Fruit fly (Drosophila melanogaster) whole organism, embryonic: ENCODE data around the gene cbt.

Experiments
- ATbp ChIP-seq: fragments of 200-800 bp; sonication (Bioruptor generic); optimal IDR thresholded peaks from 2 replicates; lab custom pipeline; 2017; ENCODE audit warnings: missing biosample characterization, mild to moderate bottlenecking, missing genetic modification characterization, missing genetic modification reagents
- Abd-B ChIP-seq: fragments of 200-800 bp; sonication (Bioruptor generic); optimal IDR thresholded peaks from 2 replicates; lab custom pipeline; 2018; ENCODE audit warnings: missing biosample characterization, mild to moderate bottlenecking, missing genetic modification characterization, moderate library complexity
- Antp ChIP-seq: fragments of 200-800 bp; sonication (Bioruptor generic); optimal IDR thresholded peaks from 3 replicates; lab custom pipeline; 2016; ENCODE audit warnings: missing biosample characterization, missing genetic modification characterization
- CG10366 ChIP-seq: fragments of 200-800 bp; sonication (Bioruptor generic); IDR thresholded peaks from 2 replicates; pipeline ENCODE4 v1.3.6; 2022; ENCODE audit warnings: missing biosample characterization, missing genetic modification characterization
- CG10959 ChIP-seq: fragments of 200-800 bp; sonication (Bioruptor generic); IDR thresholded peaks from 2 replicates; pipeline ENCODE4 v1.3.6; 2022; ENCODE audit warnings: missing biosample characterization, missing genetic modification characterization
- CG12659 ChIP-seq: fragments of 200-800 bp; sonication (Bioruptor generic); optimal IDR thresholded peaks from 3 replicates; lab custom pipeline; 2017; ENCODE audit warnings: mild to moderate bottlenecking, missing biosample characterization, missing genetic modification reagents, missing genetic modification characterization
- CG13123 ChIP-seq: fragments of 200-800 bp; sonication (Bioruptor generic); optimal IDR thresholded peaks from 2 replicates; lab custom pipeline; 2016; ENCODE audit warnings: missing biosample characterization, missing genetic modification characterization
- CG14014 ChIP-seq: fragments of 200-800 bp; sonication (Bioruptor generic); IDR thresholded peaks from 2 replicates; pipeline ENCODE4 v1.3.6; 2022; ENCODE audit warnings: missing biosample characterization, missing genetic modification characterization
- CG16815 ChIP-seq: fragments of 200-800 bp; sonication (Bioruptor generic); optimal IDR thresholded peaks from 3 replicates; lab custom pipeline; 2017; ENCODE audit warnings: missing biosample characterization, mild to moderate bottlenecking, missing genetic modification characterization
- CG18599 ChIP-seq: fragments of 200-800 bp; sonication (Bioruptor generic); optimal IDR thresholded peaks from 3 replicates; lab custom pipeline; 2017; ENCODE audit warnings: missing biosample characterization, missing genetic modification characterization, mild to moderate bottlenecking, moderate library complexity, missing genetic modification reagents
- CG2116 ChIP-seq: fragments of 200-800 bp; sonication (Bioruptor generic); optimal IDR thresholded peaks from 3 replicates; lab custom pipeline; 2018; ENCODE audit warnings: missing biosample characterization, mild to moderate bottlenecking, missing genetic modification characterization
- CG2202 ChIP-seq: fragments of 200-800 bp; sonication (Bioruptor generic); optimal IDR thresholded peaks from 2 replicates; lab custom pipeline; 2018; ENCODE audit warnings: missing biosample characterization, mild to moderate bottlenecking, missing genetic modification characterization
- CG30020 ChIP-seq: fragments of 200-800 bp; optimal IDR thresholded peaks from 2 replicates; lab custom pipeline; 2019; ENCODE audit warnings: missing biosample characterization, mild to moderate bottlenecking, missing genetic modification characterization, moderate library complexity
- CG32767 ChIP-seq: fragments of 200-800 bp; sonication (Bioruptor generic); IDR thresholded peaks from 2 replicates; pipeline ENCODE4 v1.3.6; 2022; ENCODE audit warnings: missing biosample characterization, missing genetic modification characterization
- CG32772 ChIP-seq: fragments of 200-800 bp; sonication (Bioruptor generic); IDR thresholded peaks from 2 replicates; pipeline ENCODE4 v1.3.6; 2022; ENCODE audit warnings: missing biosample characterization, missing genetic modification characterization
- CG3995 ChIP-seq: fragments of 200-800 bp; sonication (Bioruptor generic); optimal IDR thresholded peaks from 3 replicates; lab custom pipeline; 2016; ENCODE audit warnings: missing biosample characterization, missing genetic modification characterization
- CG4820 ChIP-seq: fragments of 200-800 bp; sonication (Bioruptor generic); optimal IDR thresholded peaks from 3 replicates; lab custom pipeline; 2016; ENCODE audit warnings: missing biosample characterization, missing genetic modification characterization
- CG6175 ChIP-seq: fragments of 200-800 bp; sonication (Bioruptor generic); IDR thresholded peaks from 3 replicates; pipeline ENCODE4 v1.3.6; 2022; ENCODE audit warnings: missing biosample characterization, missing genetic modification characterization
- CG6791 ChIP-seq: fragments of 200-800 bp; sonication (Bioruptor generic); IDR thresholded peaks from 3 replicates; pipeline ENCODE4 v1.3.6; 2022; ENCODE audit warnings: missing biosample characterization, missing genetic modification characterization; ENCODE audit not compliant: partially characterized antibody
- CG7372 ChIP-seq: fragments of 200-800 bp; sonication (Bioruptor generic); IDR thresholded peaks from 2 replicates; pipeline ENCODE4 v1.3.6; 2022; ENCODE audit warnings: missing biosample characterization, missing genetic modification characterization
- CG8089 ChIP-seq: fragments of 200-800 bp; sonication (Bioruptor generic); optimal IDR thresholded peaks from 3 replicates; lab custom pipeline; 2016; ENCODE audit warnings: missing biosample characterization, missing genetic modification characterization
- Camta ChIP-seq: fragments of 200-800 bp; sonication (Bioruptor generic); optimal IDR thresholded peaks from 2 replicates; lab custom pipeline; 2016; ENCODE audit warnings: missing biosample characterization, missing genetic modification characterization
- Fer3 ChIP-seq: fragments of 200-800 bp; sonication (Bioruptor generic); optimal IDR thresholded peaks from 2 replicates; lab custom pipeline; 2018; ENCODE audit warnings: missing biosample characterization, mild to moderate bottlenecking, missing genetic modification characterization, moderate library complexity
- Hr78 ChIP-seq, 2 experiments: fragments of 200-800 bp in 1 of 2; fragments of >200 bp in 1 of 2; sonication (Bioruptor generic) in 1 of 2; optimal IDR thresholded peaks; 2 replicates each; lab custom pipeline; 2017 to 2019; ENCODE audit warnings: missing biosample characterization in 2 of 2, missing genetic modification characterization in 2 of 2, mild to moderate bottlenecking in 1 of 2, moderate library complexity in 1 of 2
- Meics ChIP-seq: fragments of 200-800 bp; sonication (Bioruptor generic); optimal IDR thresholded peaks from 2 replicates; lab custom pipeline; 2017; ENCODE audit warnings: missing biosample characterization, mild to moderate bottlenecking, missing genetic modification characterization
- NC2α ChIP-seq: fragments of 200-800 bp; sonication (Bioruptor generic); optimal IDR thresholded peaks from 2 replicates; lab custom pipeline; 2016; ENCODE audit warnings: missing biosample characterization, missing genetic modification characterization
- NFAT ChIP-seq: fragments of 200-800 bp; sonication (Bioruptor generic); IDR thresholded peaks from 2 replicates; pipeline ENCODE4 v1.3.6; 2022; ENCODE audit warnings: missing biosample characterization, missing genetic modification characterization
- Side ChIP-seq: fragments of 200-800 bp; sonication (Bioruptor generic); optimal IDR thresholded peaks from 2 replicates; lab custom pipeline; 2016; ENCODE audit warnings: missing biosample characterization, missing genetic modification characterization
- Sox100B ChIP-seq: fragments of 200-800 bp; sonication (Bioruptor generic); optimal IDR thresholded peaks from 3 replicates; lab custom pipeline; 2018; ENCODE audit warnings: missing biosample characterization, mild to moderate bottlenecking, missing genetic modification characterization
- bowl ChIP-seq: fragments of 200-800 bp; sonication (Bioruptor generic); IDR thresholded peaks from 2 replicates; pipeline ENCODE4 v1.3.6; 2022; ENCODE audit warnings: missing biosample characterization, missing genetic modification characterization
- crol ChIP-seq: fragments of 200-800 bp; sonication (Bioruptor generic); IDR thresholded peaks from 2 replicates; pipeline ENCODE4 v1.3.6; 2022; ENCODE audit warnings: missing biosample characterization, missing genetic modification characterization
- cwo ChIP-seq: fragments of 200-800 bp; sonication (Bioruptor generic); optimal IDR thresholded peaks from 3 replicates; lab custom pipeline; 2017; ENCODE audit warnings: missing biosample characterization, missing genetic modification characterization, mild to moderate bottlenecking, moderate library complexity, missing genetic modification reagents
- dan ChIP-seq: fragments of 200-800 bp; sonication (Bioruptor generic); IDR thresholded peaks from 2 replicates; pipeline ENCODE4 v1.3.6; 2022; ENCODE audit warnings: missing biosample characterization, missing genetic modification characterization
- dysf ChIP-seq: fragments of 200-800 bp; sonication (Bioruptor generic); IDR thresholded peaks from 3 replicates; pipeline ENCODE4 v1.3.6; 2022; ENCODE audit warnings: missing biosample characterization, missing genetic modification characterization
- ems ChIP-seq: fragments of 200-800 bp; sonication (Bioruptor generic); optimal IDR thresholded peaks from 3 replicates; lab custom pipeline; 2016; ENCODE audit warnings: missing biosample characterization, missing genetic modification characterization
- esg ChIP-seq: fragments of 200-800 bp; sonication (Bioruptor generic); conservative IDR thresholded peaks from 2 replicates; pipeline ENCODE4 v1.3.6; 2022; ENCODE audit warnings: missing biosample characterization, missing genetic modification characterization
- gem ChIP-seq: fragments of 200-800 bp; sonication (Bioruptor generic); optimal IDR thresholded peaks from 2 replicates; lab custom pipeline; 2019; ENCODE audit warnings: missing biosample characterization, mild to moderate bottlenecking, missing genetic modification characterization, moderate library complexity
- gfzf ChIP-seq: fragments of 200-800 bp; sonication (Bioruptor generic); optimal IDR thresholded peaks from 2 replicates; lab custom pipeline; 2016; ENCODE audit warnings: missing biosample characterization, mild to moderate bottlenecking, missing genetic modification characterization, moderate library complexity
- kay ChIP-seq: fragments of 200-800 bp; sonication (Bioruptor generic); optimal IDR thresholded peaks from 2 replicates; lab custom pipeline; 2016; ENCODE audit warnings: missing biosample characterization, missing genetic modification characterization
- klu ChIP-seq: fragments of 200-800 bp; sonication (Bioruptor generic); IDR thresholded peaks from 2 replicates; pipeline ENCODE4 v1.3.6; 2022; ENCODE audit warnings: missing biosample characterization, missing genetic modification characterization
- mam ChIP-seq: fragments of 200-800 bp; sonication (Bioruptor generic); optimal IDR thresholded peaks from 3 replicates; lab custom pipeline; 2016; ENCODE audit warnings: missing biosample characterization, missing genetic modification characterization
- mirr ChIP-seq: fragments of 200-800 bp; sonication (Bioruptor generic); optimal IDR thresholded peaks from 3 replicates; lab custom pipeline; 2018; ENCODE audit warnings: missing biosample characterization, mild to moderate bottlenecking, missing genetic modification characterization
- nau ChIP-seq: fragments of 200-800 bp; sonication (Bioruptor generic); optimal IDR thresholded peaks from 3 replicates; lab custom pipeline; 2017; ENCODE audit warnings: missing biosample characterization, mild to moderate bottlenecking, missing genetic modification characterization, missing genetic modification reagents
- onecut ChIP-seq: fragments of 200-800 bp; sonication (Bioruptor generic); IDR thresholded peaks from 2 replicates; pipeline ENCODE4 v1.3.6; 2022; ENCODE audit warnings: missing biosample characterization, missing genetic modification characterization
- peb ChIP-seq: fragments of 200-800 bp; sonication (Bioruptor generic); IDR thresholded peaks from 2 replicates; pipeline ENCODE4 v1.3.6; 2022; ENCODE audit warnings: missing biosample characterization, missing genetic modification characterization
- pho ChIP-seq: fragments of 200-800 bp; sonication (Bioruptor generic); optimal IDR thresholded peaks from 2 replicates; lab custom pipeline; 2016; ENCODE audit warnings: missing biosample characterization, missing genetic modification characterization
- ro ChIP-seq: fragments of 200-800 bp; sonication (Bioruptor generic); IDR thresholded peaks from 2 replicates; pipeline ENCODE4 v1.3.6; 2022; ENCODE audit warnings: missing biosample characterization, missing genetic modification characterization
- sug ChIP-seq: fragments of 200-800 bp; optimal IDR thresholded peaks from 2 replicates; lab custom pipeline; 2019; ENCODE audit warnings: missing biosample characterization, mild to moderate bottlenecking, missing genetic modification characterization, moderate library complexity
- ttk ChIP-seq: fragments of 200-800 bp; sonication (Bioruptor generic); IDR thresholded peaks from 2 replicates; pipeline ENCODE4 v2.1.2; 2022; ENCODE audit warnings: missing biosample characterization, missing genetic modification characterization
- twi ChIP-seq: fragments of 200-800 bp; optimal IDR thresholded peaks from 2 replicates; lab custom pipeline; 2019; ENCODE audit warnings: missing biosample characterization, mild to moderate bottlenecking, missing genetic modification characterization, moderate library complexity
- unpg ChIP-seq: fragments of 200-800 bp; sonication (Bioruptor generic); optimal IDR thresholded peaks from 3 replicates; lab custom pipeline; 2018; ENCODE audit warnings: missing biosample characterization, mild to moderate bottlenecking, missing genetic modification characterization, moderate library complexity

The cbt gene

dm6 chr2L:485825-486240, 6.3 kb upstream of the cbt start (continued):
- TF ChIP-seq bowl (GFP tag; lab: Robert Waterston, UW) (peak; percentile 72), CG18599 (GFP tag; lab: Kevin White, UChicago) (peak; percentile 95), mirr (GFP tag; lab: Kevin White, UChicago) (peak; percentile 93), dysf (GFP tag; lab: Robert Waterston, UW) (peak; percentile 77), CG16815 (GFP tag; lab: Kevin White, UChicago) (peak; percentile 20), gem (tag; lab: Kevin White, UChicago) (peak; percentile 81), Side (GFP tag; lab: Kevin White, UChicago) (peak; percentile 96), Antp (peak; percentile 83), nau (GFP tag; lab: Kevin White, UChicago) (peak; percentile 96), esg (no peak), CG7372 (GFP tag; lab: Robert Waterston, UW) (0 out of 2 replicates have a peak, but pooled peaks have one; percentile 36), CG2116 (GFP tag; lab: Kevin White, UChicago) (peak; percentile 79), Hr78 (GFP tag; optimal IDR thresholded peaks at IDR 0.05; lab: Kevin White, UChicago) (peak in 1 of 2 experiments; percentile 83), ro (GFP tag; lab: Robert Waterston, UW) (peak; percentile 54; the same call in 1 of the 2 replicates), twi (tag; lab: Kevin White, UChicago) (peak; percentile 56), CG8089 (GFP tag; lab: Kevin White, UChicago) (peak; percentile 93), CG14014 (GFP tag; lab: Robert Waterston, UW) (peak; percentile 91; the same call in 1 of the 2 replicates), CG3995 (GFP tag; lab: Kevin White, UChicago) (peak; percentile 62), ttk (GFP tag; lab: Robert Waterston, UW) (peak; percentile 73; the same call in 1 of the 2 replicates), CG30020 (peak; percentile 6), peb (GFP tag; lab: Robert Waterston, UW) (peak; percentile 69; the same call in 1 of the 2 replicates), pho (peak; percentile 80), ATbp (GFP tag; lab: Kevin White, UChicago) (peak; percentile 99), ems (GFP tag; lab: Kevin White, UChicago) (peak; percentile 86), NC2α (peak; percentile 86), onecut (GFP tag; lab: Robert Waterston, UW) (peak; percentile 91), CG13123 (GFP tag; lab: Kevin White, UChicago) (peak; percentile 93), crol (GFP tag; lab: Robert Waterston, UW) (peak; percentile 78; the same call in 1 of the 2 replicates), Sox100B (GFP tag; lab: Kevin White, UChicago) (peak; percentile 92), CG10959 (GFP tag; lab: Robert Waterston, UW) (peak; percentile 70), CG4820 (peak; percentile 71), Abd-B (GFP tag; lab: Kevin White, UChicago) (no peak), CG6175 (peak; percentile 56; the same call in 1 of the 3 replicates), Fer3 (peak; percentile 81), dan (GFP tag; lab: Robert Waterston, UW) (no peak), NFAT (GFP tag; lab: Robert Waterston, UW) (peak; percentile 63), unpg (GFP tag; lab: Kevin White, UChicago) (peak; percentile 78), Meics (GFP tag; lab: Kevin White, UChicago) (peak; percentile 83), kay (GFP tag; lab: Kevin White, UChicago) (peak; percentile 85), sug (peak; percentile 91), CG32772 (GFP tag; lab: Robert Waterston, UW) (peak; percentile 56), cwo (GFP tag; lab: Kevin White, UChicago) (peak; percentile 79), CG6791 (no peak), mam (peak; percentile 63), CG32767 (GFP tag; lab: Robert Waterston, UW) (peak; percentile 46), gfzf (GFP tag; lab: Kevin White, UChicago) (peak; percentile 19), CG2202 (tag; lab: Kevin White, UChicago) (peak; percentile 94), CG12659 (peak; percentile 89), klu (GFP tag; lab: Robert Waterston, UW) (0 out of 2 replicates have a peak, but pooled peaks have one; percentile 47), Camta (GFP tag; lab: Kevin White, UChicago) (peak; percentile 90), CG10366 (GFP tag; lab: Robert Waterston, UW) (peak; percentile 74)
